Fruit fly (Drosophila melanogaster) whole organism, embryonic: ENCODE data around the gene IntS9.

Experiments
- Bgb ChIP-seq: fragments of 200-800 bp; sonication (Bioruptor generic); IDR thresholded peaks from 2 replicates; pipeline ENCODE4 v1.3.6; 2022; ENCODE audit warnings: missing biosample characterization, missing genetic modification characterization; ENCODE audit not compliant: partially characterized antibody
- CG10543 ChIP-seq: fragments of 200-800 bp; sonication (Bioruptor generic); optimal IDR thresholded peaks from 3 replicates; lab custom pipeline; 2017; ENCODE audit warnings: missing biosample characterization, mild to moderate bottlenecking, missing genetic modification characterization, moderate library complexity
- CG10565 ChIP-seq: fragments of 200-800 bp; sonication (Bioruptor generic); optimal IDR thresholded peaks from 3 replicates; lab custom pipeline; 2016; ENCODE audit warnings: missing biosample characterization, mild to moderate bottlenecking, missing genetic modification characterization
- CG11723 ChIP-seq: fragments of 200-800 bp; sonication (Bioruptor generic); optimal IDR thresholded peaks from 2 replicates; lab custom pipeline; 2017; ENCODE audit warnings: missing biosample characterization, mild to moderate bottlenecking, missing genetic modification characterization
- CG2120 ChIP-seq: fragments of 200-800 bp; sonication (Bioruptor generic); optimal IDR thresholded peaks from 3 replicates; lab custom pipeline; 2016; ENCODE audit warnings: missing biosample characterization, missing genetic modification characterization
- CG30403 ChIP-seq: fragments of 200-800 bp; sonication (Bioruptor generic); optimal IDR thresholded peaks from 3 replicates; lab custom pipeline; 2016; ENCODE audit warnings: missing biosample characterization, missing genetic modification characterization
- CG4282 ChIP-seq: fragments of 200-800 bp; sonication (Bioruptor generic); optimal IDR thresholded peaks from 2 replicates; lab custom pipeline; 2016; ENCODE audit warnings: missing biosample characterization, missing genetic modification characterization
- CG4730 ChIP-seq: fragments of 200-800 bp; sonication (Bioruptor generic); IDR thresholded peaks from 2 replicates; pipeline ENCODE4 v1.3.6; 2022; ENCODE audit warnings: missing biosample characterization, missing genetic modification characterization
- CG7963 ChIP-seq: fragments of 200-800 bp; sonication (Bioruptor generic); IDR thresholded peaks from 3 replicates; pipeline ENCODE4 v1.3.6; 2022; ENCODE audit warnings: missing biosample characterization, missing genetic modification characterization; ENCODE audit not compliant: partially characterized antibody
- D19A ChIP-seq: fragments of 200-800 bp; optimal IDR thresholded peaks from 3 replicates; lab custom pipeline; 2019; ENCODE audit warnings: missing biosample characterization, mild to moderate bottlenecking, missing genetic modification characterization, moderate library complexity
- Xbp1 ChIP-seq: fragments of 200-800 bp; sonication (Bioruptor generic); optimal IDR thresholded peaks from 3 replicates; lab custom pipeline; 2016; ENCODE audit warnings: missing biosample characterization, mild to moderate bottlenecking, missing genetic modification characterization
- az2 ChIP-seq: fragments of 200-800 bp; sonication (Bioruptor generic); optimal IDR thresholded peaks from 3 replicates; lab custom pipeline; 2016; ENCODE audit warnings: missing biosample characterization, missing genetic modification characterization
- cad ChIP-seq: fragments of >200 bp; optimal IDR thresholded peaks from 2 replicates; lab custom pipeline; 2017; ENCODE audit warnings: missing biosample characterization, missing genetic modification characterization
- chif ChIP-seq, 2 experiments: fragments of 200-800 bp; sonication (Bioruptor generic); optimal IDR thresholded peaks; 3 replicates each; lab custom pipeline; 2016; ENCODE audit warnings: missing biosample characterization in 2 of 2, missing genetic modification characterization in 2 of 2
- en ChIP-seq: fragments of 200-800 bp; sonication (Bioruptor generic); optimal IDR thresholded peaks from 2 replicates; lab custom pipeline; 2016; ENCODE audit warnings: missing biosample characterization, missing genetic modification characterization
- gt ChIP-seq: fragments of 200-800 bp; sonication (Bioruptor generic); IDR thresholded peaks from 2 replicates; pipeline ENCODE4 v1.3.6; 2022; ENCODE audit warnings: missing biosample characterization, missing genetic modification characterization
- hbn ChIP-seq: fragments of 200-800 bp; sonication (Bioruptor generic); IDR thresholded peaks from 2 replicates; pipeline ENCODE4 v1.3.6; 2022; ENCODE audit warnings: missing biosample characterization, missing genetic modification characterization; ENCODE audit not compliant: partially characterized antibody
- hkb ChIP-seq, 2 experiments: fragments of 200-800 bp in 1 of 2; fragments of >200 bp in 1 of 2; sonication (Bioruptor generic) in 1 of 2; IDR thresholded peaks in 1 of 2; optimal IDR thresholded peaks in 1 of 2; 2 replicates each; pipeline versions ENCODE4 v1.3.6 to Lab custom; 2017 to 2022; ENCODE audit warnings: missing biosample characterization in 1 of 2, missing genetic modification characterization in 1 of 2
- sqz ChIP-seq: fragments of 200-800 bp; sonication (Bioruptor generic); optimal IDR thresholded peaks from 3 replicates; lab custom pipeline; 2018; ENCODE audit warnings: missing biosample characterization, mild to moderate bottlenecking, missing genetic modification characterization
- unc-4 ChIP-seq: fragments of 200-800 bp; sonication (Bioruptor generic); IDR thresholded peaks from 2 replicates; pipeline ENCODE4 v1.3.6; 2022; ENCODE audit warnings: missing biosample characterization, missing genetic modification characterization; ENCODE audit not compliant: partially characterized antibody

Gene IntS9

dm6 chr3L:16054095-16054494, 51.3 kb downstream of the IntS9 start (continued):
- TF ChIP-seq CG2120 (GFP tag; lab: Kevin White, UChicago) (peak; percentile 10), CG4730 (GFP tag; lab: Robert Waterston, UW) (no peak), az2 (GFP tag; lab: Kevin White, UChicago) (peak; percentile 56), cad (GFP tag; lab: Kevin White, UChicago) (no peak), CG30403 (GFP tag; lab: Kevin White, UChicago) (peak; percentile 50), CG4282 (GFP tag; lab: Kevin White, UChicago) (no peak), sqz (GFP tag; lab: Kevin White, UChicago) (no peak), gt (no peak), CG10565 (GFP tag; lab: Kevin White, UChicago) (no peak), Bgb (GFP tag; lab: Robert Waterston, UW) (no peak), CG10543 (GFP tag; lab: Kevin White, UChicago) (no peak), unc-4 (no peak), CG11723 (no peak), Xbp1 (GFP tag; lab: Kevin White, UChicago) (peak; percentile 57), hbn (GFP tag; lab: Robert Waterston, UW) (no peak), D19A (tag; lab: Kevin White, UChicago) (peak; percentile 47), en (GFP tag; lab: Kevin White, UChicago) (no peak), chif (GFP tag; optimal IDR thresholded peaks at IDR 0.05; lab: Kevin White, UChicago) (peak; percentile 10 to 27), hkb (optimal IDR thresholded peaks at IDR 0.05; lab: Kevin White, UChicago) (no peak), hkb (GFP tag; IDR thresholded peaks at IDR 0.05; lab: Robert Waterston, UW) (peak; percentile 61), CG7963 (GFP tag; lab: Robert Waterston, UW) (no peak)
